Worm (Caenorhabditis elegans) whole organism, young adult: Measurements from ENCODE around the gene srab-13.

Source experiments
- F10E7.11 ChIP-seq: sonication (generic microtip); optimal IDR thresholded peaks from 2 replicates; lab custom pipeline; 2017; ENCODE audit warnings: mild to moderate bottlenecking, missing genetic modification characterization, moderate library complexity, missing compliant biosample characterization
- ama-1 ChIP-seq, 3 experiments: fragments of 150-350 bp in 1 of 3; sonication (generic microtip) in 2 of 3; optimal IDR thresholded peaks; 2 replicates each; lab custom pipeline; 2014 to 2018; ENCODE audit warnings: missing biosample characterization in 2 of 3, missing genetic modification characterization in 2 of 3, missing genetic modification reagents in 2 of 3

ce11 chrV:2022374-2022773, 5.3 kb downstream of the srab-13 start, which contains the start of gene F59A7.5:
- TF ChIP-seq ama-1 (optimal IDR thresholded peaks at IDR 0.05; lab: Kevin White, UChicago) (no peak), ama-1 (GFP tag; optimal IDR thresholded peaks at IDR 0.05; lab: Kevin White, UChicago) (no peak), F10E7.11 (no peak)
